Worm (Caenorhabditis elegans) whole organism, mixed stage, embryonic: Measurements from ENCODE around the gene C49C8.2.

Source experiments
- M03D4.4 ChIP-seq: sonication (generic microtip); optimal IDR thresholded peaks from 2 replicates; lab custom pipeline; 2017; ENCODE audit warnings: mild to moderate bottlenecking, missing genetic modification characterization, missing compliant biosample characterization
- bed-3 ChIP-seq: fragments of 200-800 bp; sonication (Bioruptor generic); optimal IDR thresholded peaks from 3 replicates; lab custom pipeline; 2018; ENCODE audit warnings: mild to moderate bottlenecking, missing genetic modification characterization, moderate library complexity, missing compliant biosample characterization
- blmp-1 ChIP-seq: fragments of 150-350 bp; optimal IDR thresholded peaks from 2 replicates; lab custom pipeline; 2014; ENCODE audit warnings: missing biosample characterization, missing genetic modification characterization
- ceh-39 ChIP-seq: fragments of 150-350 bp; optimal IDR thresholded peaks from 2 replicates; lab custom pipeline; 2014; ENCODE audit warnings: missing biosample characterization, missing genetic modification characterization
- ceh-83 ChIP-seq: fragments of 200-800 bp; sonication (Bioruptor generic); optimal IDR thresholded peaks from 2 replicates; lab custom pipeline; 2018; ENCODE audit warnings: mild to moderate bottlenecking, missing genetic modification characterization, missing compliant biosample characterization
- ces-1 ChIP-seq: fragments of 150-350 bp; optimal IDR thresholded peaks from 2 replicates; lab custom pipeline; 2014; ENCODE audit warnings: missing biosample characterization, missing genetic modification reagents, missing genetic modification characterization
- cnd-1 ChIP-seq: fragments of 200-800 bp; sonication (Bioruptor generic); optimal IDR thresholded peaks from 2 replicates; lab custom pipeline; 2018; ENCODE audit warnings: mild to moderate bottlenecking, missing genetic modification characterization, missing compliant biosample characterization
- drap-1 ChIP-seq: fragments of 200-800 bp; sonication (Bioruptor generic); optimal IDR thresholded peaks from 3 replicates; lab custom pipeline; 2018; ENCODE audit warnings: mild to moderate bottlenecking, missing genetic modification characterization, missing compliant biosample characterization
- elt-1 ChIP-seq: sonication (generic microtip); optimal IDR thresholded peaks from 2 replicates; lab custom pipeline; 2017; ENCODE audit warnings: missing genetic modification characterization, mild to moderate bottlenecking, missing compliant biosample characterization, antibody characterized with exemption, moderate library complexity, borderline replicate concordance; ENCODE audit not compliant: insufficient read depth
- flh-1 ChIP-seq: fragments of 200-800 bp; sonication (Bioruptor generic); optimal IDR thresholded peaks from 2 replicates; lab custom pipeline; 2018; ENCODE audit warnings: mild to moderate bottlenecking, missing genetic modification characterization, moderate library complexity, missing compliant biosample characterization
- ham-2 ChIP-seq: fragments of 200-800 bp; sonication (Bioruptor generic); optimal IDR thresholded peaks from 2 replicates; lab custom pipeline; 2018; ENCODE audit warnings: mild to moderate bottlenecking, missing genetic modification characterization, missing compliant biosample characterization
- hlh-1 ChIP-seq: fragments of 150-350 bp; optimal IDR thresholded peaks from 2 replicates; lab custom pipeline; 2014; ENCODE audit warnings: missing biosample characterization, missing genetic modification reagents, missing genetic modification characterization
- lin-13 ChIP-seq: fragments of 150-350 bp; optimal IDR thresholded peaks from 2 replicates; lab custom pipeline; 2014; ENCODE audit warnings: missing biosample characterization, missing genetic modification characterization
- lin-32 ChIP-seq: fragments of 200-800 bp; sonication (Bioruptor generic); optimal IDR thresholded peaks from 2 replicates; lab custom pipeline; 2018; ENCODE audit warnings: mild to moderate bottlenecking, missing genetic modification characterization, missing compliant biosample characterization
- lsy-2 ChIP-seq: fragments of 150-350 bp; optimal IDR thresholded peaks from 2 replicates; lab custom pipeline; 2014; ENCODE audit warnings: missing biosample characterization, missing genetic modification characterization
- mab-5 ChIP-seq: fragments of 150-350 bp; optimal IDR thresholded peaks from 2 replicates; lab custom pipeline; 2014; ENCODE audit warnings: missing biosample characterization, missing genetic modification characterization
- mep-1 ChIP-seq: fragments of 150-350 bp; optimal IDR thresholded peaks from 2 replicates; lab custom pipeline; 2017; ENCODE audit warnings: missing biosample characterization, missing genetic modification reagents, missing genetic modification characterization, inconsistent platforms
- mls-2 ChIP-seq: sonication (generic microtip); optimal IDR thresholded peaks from 2 replicates; lab custom pipeline; 2016; ENCODE audit warnings: mild to moderate bottlenecking, missing genetic modification characterization, moderate library complexity, missing compliant biosample characterization
- nhr-12 ChIP-seq: fragments of 150-350 bp; optimal IDR thresholded peaks from 2 replicates; lab custom pipeline; 2014; ENCODE audit warnings: missing biosample characterization, missing genetic modification characterization
- nhr-2 ChIP-seq: fragments of 150-350 bp; optimal IDR thresholded peaks from 2 replicates; lab custom pipeline; 2014; ENCODE audit warnings: missing biosample characterization, missing genetic modification characterization
- nhr-237 ChIP-seq: fragments of 150-350 bp; optimal IDR thresholded peaks from 2 replicates; lab custom pipeline; 2014; ENCODE audit warnings: missing biosample characterization, missing genetic modification characterization
- nhr-28 ChIP-seq: fragments of 150-350 bp; optimal IDR thresholded peaks from 2 replicates; lab custom pipeline; 2014; ENCODE audit warnings: missing biosample characterization, missing genetic modification characterization
- nhr-76 ChIP-seq: sonication (generic microtip); optimal IDR thresholded peaks from 2 replicates; lab custom pipeline; 2017; ENCODE audit warnings: missing biosample characterization, missing genetic modification characterization
- pha-4 ChIP-seq: fragments of 150-350 bp; optimal IDR thresholded peaks from 2 replicates; lab custom pipeline; 2018; ENCODE audit warnings: missing biosample characterization, missing genetic modification reagents, missing genetic modification characterization
- sem-2 ChIP-seq: fragments of 200-800 bp; sonication (Bioruptor generic); optimal IDR thresholded peaks from 2 replicates; lab custom pipeline; 2018; ENCODE audit warnings: mild to moderate bottlenecking, missing genetic modification characterization, missing compliant biosample characterization
- snpc-4 ChIP-seq: fragments of 150-350 bp; optimal IDR thresholded peaks from 2 replicates; lab custom pipeline; 2014; ENCODE audit warnings: missing biosample characterization, missing genetic modification characterization
- sptf-1 ChIP-seq: sonication (generic microtip); optimal IDR thresholded peaks from 2 replicates; lab custom pipeline; 2017; ENCODE audit warnings: mild to moderate bottlenecking, missing genetic modification characterization, moderate library complexity, missing compliant biosample characterization
- tbx-8 ChIP-seq: fragments of 200-800 bp; sonication (Bioruptor generic); optimal IDR thresholded peaks from 2 replicates; lab custom pipeline; 2018; ENCODE audit warnings: mild to moderate bottlenecking, missing genetic modification characterization, moderate library complexity, missing compliant biosample characterization
- unc-120 ChIP-seq: sonication (generic microtip); optimal IDR thresholded peaks from 2 replicates; lab custom pipeline; 2017; ENCODE audit warnings: missing genetic modification characterization, missing compliant biosample characterization; ENCODE audit not compliant: poor library complexity, severe bottlenecking
- unc-39 ChIP-seq: fragments of 150-350 bp; optimal IDR thresholded peaks from 2 replicates; lab custom pipeline; 2014; ENCODE audit warnings: missing biosample characterization, missing genetic modification characterization
- unc-62 ChIP-seq: fragments of 150-350 bp; optimal IDR thresholded peaks from 2 replicates; lab custom pipeline; 2014; ENCODE audit warnings: missing biosample characterization, missing genetic modification reagents, missing genetic modification characterization
- zip-8 ChIP-seq: fragments of 150-350 bp; optimal IDR thresholded peaks from 2 replicates; lab custom pipeline; 2014; ENCODE audit warnings: missing biosample characterization, missing genetic modification characterization

The C49C8.2 gene

ce11 chrIV:8650696-8651095, at the start of gene C49C8.2:
Gene C49C8.2, plus strand, starts transcription at chrIV:8651088.
- no peak for TF ChIP-seq unc-39 (tag; lab: Kevin White, UChicago)
- TF ChIP-seq nhr-12 (tag; lab: Kevin White, UChicago) = no peak
- TF ChIP-seq snpc-4 (tag; lab: Kevin White, UChicago) = no peak
- TF ChIP-seq hlh-1 = no peak
- TF ChIP-seq mls-2 (tag; lab: Kevin White, UChicago) = no peak
- TF ChIP-seq tbx-8 (GFP tag; lab: Kevin White, UChicago) = no peak
- no peak for TF ChIP-seq blmp-1 (tag; lab: Kevin White, UChicago)
- TF ChIP-seq nhr-237 (tag; lab: Kevin White, UChicago) = no peak
- TF ChIP-seq lin-32 = no peak
- no peak for TF ChIP-seq unc-120

- TF ChIP-seq ceh-83 (GFP tag; lab: Kevin White, UChicago) (no peak), nhr-237 (tag; lab: Kevin White, UChicago) (no peak), drap-1 (GFP tag; lab: Kevin White, UChicago) (no peak), sptf-1 (tag; lab: Kevin White, UChicago) (no peak), blmp-1 (tag; lab: Kevin White, UChicago) (no peak), bed-3 (GFP tag; lab: Kevin White, UChicago) (no peak), hlh-1 (no peak), lin-13 (tag; lab: Kevin White, UChicago) (no peak)
Observed at ce11 chrIV:8602877-8603276, 48.0 kb upstream of the C49C8.2 start, which contains the start of gene Y59H11AR.10. Gene Y59H11AR.10, plus strand, starts transcription at chrIV:8603177.

DNA sequence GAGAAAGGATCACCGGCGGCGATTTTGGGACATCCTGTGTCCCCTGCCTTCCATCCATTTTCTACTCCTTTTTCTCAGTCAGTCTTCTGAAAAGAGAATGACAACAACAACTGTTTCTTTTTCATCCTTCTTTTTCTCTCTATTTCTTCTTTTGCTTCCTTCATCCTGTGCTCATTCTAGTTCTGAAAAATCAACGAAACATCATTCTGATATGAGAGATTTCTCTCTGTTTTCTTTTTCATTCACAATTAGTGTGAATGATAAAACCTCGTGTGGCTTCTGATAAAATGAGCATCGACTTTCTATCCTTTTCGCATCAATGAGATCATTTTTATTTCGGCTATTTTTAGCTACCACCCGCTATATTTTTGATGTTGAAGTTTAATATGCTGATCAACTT, 45.7 kb upstream of the C49C8.2 start:
- TF ChIP-seq nhr-28 (tag; lab: Kevin White, UChicago) (no peak), zip-8 (tag; lab: Kevin White, UChicago) (no peak), flh-1 (GFP tag; lab: Kevin White, UChicago) (no peak), sem-2 (GFP tag; lab: Kevin White, UChicago) (no peak), mab-5 (no peak), nhr-2 (tag; lab: Kevin White, UChicago) (no peak), lin-13 (tag; lab: Kevin White, UChicago) (no peak), drap-1 (GFP tag; lab: Kevin White, UChicago) (no peak), unc-62 (GFP tag; lab: Kevin White, UChicago) (peak; percentile 7), hlh-1 (peak; percentile 42), unc-120 (peak; percentile 65)
- TF ChIP-seq, all 35 proteins: peak for 3

- TF ChIP-seq sptf-1 (tag; lab: Kevin White, UChicago) (no peak), pha-4 (tag; lab: Kevin White, UChicago) (no peak), unc-120 (no peak), nhr-28 (tag; lab: Kevin White, UChicago) (no peak), snpc-4 (tag; lab: Kevin White, UChicago) (no peak), sem-2 (GFP tag; lab: Kevin White, UChicago) (no peak), lsy-2 (tag; lab: Kevin White, UChicago) (no peak), mep-1 (tag; lab: Kevin White, UChicago) (no peak)
Observed at ce11 chrIV:8608204-8608603, 42.7 kb upstream of the C49C8.2 start.

DNA sequence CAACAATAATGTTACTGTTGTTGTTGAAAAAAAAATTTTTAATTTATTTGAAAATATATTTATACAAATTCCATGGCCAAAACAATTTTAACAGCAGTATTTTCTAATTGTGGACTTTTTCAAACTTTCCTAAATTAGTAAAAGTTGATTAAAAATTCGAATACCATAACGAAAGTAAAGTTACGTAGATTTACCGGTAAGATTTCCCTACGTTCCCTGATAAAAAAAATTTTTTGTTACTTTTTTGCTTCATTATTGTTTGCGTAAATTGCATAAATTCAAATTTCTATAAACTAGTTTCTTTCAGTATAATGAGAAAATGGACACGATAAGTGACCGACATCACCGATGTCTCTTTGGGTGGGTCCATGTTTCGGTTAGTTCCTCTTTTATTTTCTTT, 42.0 kb upstream of the C49C8.2 start, which contains the start of gene F42A9.6:
TSS of gene F42A9.6 (plus strand) at position 301 of the 400 bp plus-strand sequence.
- TF ChIP-seq blmp-1 (tag; lab: Kevin White, UChicago) = no peak
- no peak for TF ChIP-seq elt-1 (tag; lab: Kevin White, UChicago)
- no peak for TF ChIP-seq zip-8 (tag; lab: Kevin White, UChicago)
- TF ChIP-seq unc-120 = no peak
- TF ChIP-seq unc-39 (tag; lab: Kevin White, UChicago) = no peak
- no peak for TF ChIP-seq lsy-2 (tag; lab: Kevin White, UChicago)
- TF ChIP-seq ceh-83 (GFP tag; lab: Kevin White, UChicago) = no peak
- no peak for TF ChIP-seq nhr-2 (tag; lab: Kevin White, UChicago)
- TF ChIP-seq cnd-1 = no peak
- TF ChIP-seq nhr-76 (tag; lab: Kevin White, UChicago) = no peak
- TF ChIP-seq ham-2 (GFP tag; lab: Kevin White, UChicago) = no peak
- TF ChIP-seq ceh-39 (tag; lab: Kevin White, UChicago) = no peak
- no peak for TF ChIP-seq M03D4.4
- TF ChIP-seq pha-4 (tag; lab: Kevin White, UChicago) = no peak
- TF ChIP-seq ces-1 (GFP tag; lab: Kevin White, UChicago) = no peak
